Fruit fly (Drosophila melanogaster) whole organism: ENCODE measurements around the gene GATAd.
A peak's percentile ranks its signal among the peaks of the same experiment; 100 is the strongest.

Experiments used
- CG8478 ChIP-seq: fragments of >200 bp; optimal IDR thresholded peaks from 2 replicates; lab custom pipeline; 2018; ENCODE audit warnings: inconsistent platforms
- Dll ChIP-seq: fragments of >200 bp; optimal IDR thresholded peaks from 2 replicates; lab custom pipeline; 2017
- EcR ChIP-seq, 2 experiments: fragments of >200 bp; optimal IDR thresholded peaks; 2 replicates each; lab custom pipeline; 2017; ENCODE audit warnings: missing biosample characterization in 2 of 2, missing genetic modification characterization in 2 of 2, missing genetic modification reagents in 2 of 2
- pan ChIP-seq: fragments of >200 bp; optimal IDR thresholded peaks from 2 replicates; lab custom pipeline; 2017
- psq ChIP-seq: fragments of >200 bp; optimal IDR thresholded peaks from 2 replicates; lab custom pipeline; 2017
- usp ChIP-seq: fragments of >200 bp; optimal IDR thresholded peaks from 2 replicates; lab custom pipeline; 2017; ENCODE audit warnings: missing biosample characterization, missing genetic modification characterization, mixed read lengths

- no peak for TF ChIP-seq Dll (lab: Kevin White, UChicago)
- no peak for TF ChIP-seq CG8478 (lab: Kevin White, UChicago)
- TF ChIP-seq EcR (GFP tag; optimal IDR thresholded peaks at IDR 0.05; lab: Kevin White, UChicago): peak in 1 of 2 experiments; percentile 41
- TF ChIP-seq usp (GFP tag; lab: Kevin White, UChicago): no peak
- TF ChIP-seq pan: no peak
- no peak for TF ChIP-seq psq (lab: Kevin White, UChicago)
These were observed 11.9 kb upstream of the GATAd start for dm6 chr2L:10321612-10322011.
